Worm (Caenorhabditis elegans): ENCODE measurements around the gene B0457.6.

The B0457.6 gene

DNA sequence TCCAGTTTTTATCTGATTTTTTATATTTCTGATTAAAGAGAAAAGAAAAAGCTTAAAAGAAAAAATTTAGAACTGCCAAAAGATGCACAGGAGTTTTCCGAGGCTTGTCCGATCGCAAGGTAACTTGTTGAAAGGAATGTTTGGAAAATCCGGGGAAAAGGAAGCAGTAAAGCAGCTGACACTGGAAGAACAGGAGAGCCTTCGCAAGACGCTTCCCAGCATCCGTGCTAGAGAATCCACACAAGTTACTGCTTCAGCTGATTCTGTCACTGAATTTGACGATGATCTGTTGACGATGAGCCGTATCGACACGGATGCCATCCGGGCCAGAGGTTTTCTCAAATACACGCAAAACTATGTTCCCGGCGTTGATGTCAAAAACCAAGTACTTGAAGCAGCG, 7.5 kb downstream of the B0457.6 start, which contains the start of gene mrpl-50 (continued):
- TF ChIP-seq mep-1 (tag; optimal IDR thresholded peaks at IDR 0.05): no peak
- TF ChIP-seq mxl-2 (GFP tag; conservative IDR thresholded peaks at IDR 0.05): no peak
- peak; percentile 46; the same call in 1 of the 2 replicates for TF ChIP-seq arid-1 (GFP tag; conservative IDR thresholded peaks at IDR 0.05)
- no peak for TF ChIP-seq dpl-1 (GFP tag; optimal IDR thresholded peaks at IDR 0.05)
- no peak for TF ChIP-seq unc-39 (tag; optimal IDR thresholded peaks at IDR 0.05)
- no peak for TF ChIP-seq lim-7 (GFP tag; IDR thresholded peaks at IDR 0.05)
- TF ChIP-seq nhr-48 (tag; optimal IDR thresholded peaks at IDR 0.05): no peak
- TF ChIP-seq ceh-44 (GFP tag; IDR thresholded peaks at IDR 0.05): no peak
- no peak for TF ChIP-seq dmd-9 (GFP tag; IDR thresholded peaks at IDR 0.05)
- TF ChIP-seq daf-8 (GFP tag; IDR thresholded peaks at IDR 0.05): no peak
- TF ChIP-seq madf-5 (GFP tag; IDR thresholded peaks at IDR 0.05): no peak
- no peak for TF ChIP-seq snpc-4 (tag; optimal IDR thresholded peaks at IDR 0.05)
- peak; percentile 13; the same call in 1 of the 2 replicates for TF ChIP-seq set-16 (GFP tag; IDR thresholded peaks at IDR 0.05)
- no peak for TF ChIP-seq zag-1 (tag; optimal IDR thresholded peaks at IDR 0.05)
- TF ChIP-seq zip-11 (GFP tag; IDR thresholded peaks at IDR 0.05): no peak
- no peak for TF ChIP-seq unc-62 (GFP tag; optimal IDR thresholded peaks at IDR 0.05 in 1 of 2)
- TF ChIP-seq unc-62 (tag; optimal IDR thresholded peaks at IDR 0.05): no peak
- TF ChIP-seq D1046.2 (GFP tag; IDR thresholded peaks at IDR 0.05): no peak
- TF ChIP-seq duxl-1 (tag; optimal IDR thresholded peaks at IDR 0.05; ENCODE audit: poor library complexity): no peak
- peak; percentile 75 for TF ChIP-seq ama-1 (optimal IDR thresholded peaks at IDR 0.05)
- no peak for TF ChIP-seq hlh-11 (tag; optimal IDR thresholded peaks at IDR 0.05)
- no peak for TF ChIP-seq nhr-76 (tag; optimal IDR thresholded peaks at IDR 0.05)
- no peak for TF ChIP-seq lin-1 (GFP tag; IDR thresholded peaks at IDR 0.05)
- TF ChIP-seq sdz-12 (GFP tag; optimal IDR thresholded peaks at IDR 0.05): no peak
- TF ChIP-seq ceh-82 (tag; optimal IDR thresholded peaks at IDR 0.05): no peak
- no peak for TF ChIP-seq ZK546.5 (tag; optimal IDR thresholded peaks at IDR 0.05)
- TF ChIP-seq saeg-2 (GFP tag; IDR thresholded peaks at IDR 0.05): no peak
- no peak for TF ChIP-seq hmg-1.1 (GFP tag; IDR thresholded peaks at IDR 0.05)
- no peak for TF ChIP-seq ceh-20 (GFP tag; IDR thresholded peaks at IDR 0.05)
- TF ChIP-seq aha-1 (tag): peak; percentile 82
- no peak for TF ChIP-seq lsy-2 (tag; optimal IDR thresholded peaks at IDR 0.05)
- peak; percentile 56 for TF ChIP-seq lin-38 (GFP tag; IDR thresholded peaks at IDR 0.05)
- no peak for TF ChIP-seq ces-1 (GFP tag; optimal IDR thresholded peaks at IDR 0.05)
- TF ChIP-seq madf-9 (GFP tag; conservative IDR thresholded peaks at IDR 0.05): no peak
- no peak for TF ChIP-seq lin-15B (tag; optimal IDR thresholded peaks at IDR 0.05)
- no peak for TF ChIP-seq zip-2 (tag; optimal IDR thresholded peaks at IDR 0.05)
- TF ChIP-seq T26A8.4 (GFP tag; IDR thresholded peaks at IDR 0.05): peak; percentile 59; the same call in 1 of the 2 replicates
- no peak for TF ChIP-seq zfp-2 (tag; optimal IDR thresholded peaks at IDR 0.05)
- TF ChIP-seq mes-2 (tag; optimal IDR thresholded peaks at IDR 0.05; ENCODE audit: poor library complexity, severe bottlenecking): no peak
- no peak for TF ChIP-seq gei-8 (GFP tag; optimal IDR thresholded peaks at IDR 0.05)
- 0 out of 2 replicates have a peak, but pooled peaks have one; percentile 31 for TF ChIP-seq pha-4 (GFP tag; IDR thresholded peaks at IDR 0.05)
- TF ChIP-seq pha-4 (tag; optimal IDR thresholded peaks at IDR 0.05): no peak
- no peak for TF ChIP-seq nhr-237 (tag; optimal IDR thresholded peaks at IDR 0.05)
- 0 out of 2 replicates have a peak, but pooled peaks have one; percentile 61 for TF ChIP-seq egl-43 (GFP tag; IDR thresholded peaks at IDR 0.05)
- no peak for TF ChIP-seq cey-2 (tag; optimal IDR thresholded peaks at IDR 0.05; ENCODE audit: borderline replicate concordance, insufficient read depth)
- peak; percentile 13 for TF ChIP-seq F49E8.2 (tag; optimal IDR thresholded peaks at IDR 0.05; ENCODE audit: borderline replicate concordance)
- TF ChIP-seq vab-7 (GFP tag; IDR thresholded peaks at IDR 0.05): no peak
- no peak for TF ChIP-seq mxl-3 (GFP tag; optimal IDR thresholded peaks at IDR 0.05)
- no peak for TF ChIP-seq php-3 (GFP tag; IDR thresholded peaks at IDR 0.05)
- TF ChIP-seq egl-27 (tag; optimal IDR thresholded peaks at IDR 0.05): no peak
- TF ChIP-seq lin-29 (GFP tag; IDR thresholded peaks at IDR 0.05): no peak
- no peak for TF ChIP-seq jun-1 (tag; optimal IDR thresholded peaks at IDR 0.05)
- TF ChIP-seq spr-1 (tag; optimal IDR thresholded peaks at IDR 0.05): no peak

Data from whole organism, L4 larva.